Worm (Caenorhabditis elegans) whole organism, late embryonic: ENCODE results near the gene clec-186.
"Not testable (repeated sequence)": the region's sequence is repeated elsewhere in the genome, so short reads cannot be mapped to it uniquely, and the experiment has no call there.

Source experiments
- C08G9.2 ChIP-seq: sonication (generic microtip); optimal IDR thresholded peaks from 2 replicates; lab custom pipeline; 2016; ENCODE audit warnings: mild to moderate bottlenecking, missing genetic modification characterization, moderate library complexity, missing compliant biosample characterization
- C38D4.7 ChIP-seq: fragments of 200-800 bp; sonication (Bioruptor generic); optimal IDR thresholded peaks from 2 replicates; lab custom pipeline; 2018; ENCODE audit warnings: mild to moderate bottlenecking, missing genetic modification characterization, moderate library complexity, missing compliant biosample characterization
- F13H6.1 ChIP-seq: sonication (generic microtip); optimal IDR thresholded peaks from 2 replicates; lab custom pipeline; 2016; ENCODE audit warnings: missing genetic modification characterization, missing compliant biosample characterization
- K09A11.1 ChIP-seq: sonication (generic microtip); optimal IDR thresholded peaks from 2 replicates; lab custom pipeline; 2017; ENCODE audit warnings: antibody characterized with exemption, mild to moderate bottlenecking, missing genetic modification characterization, missing compliant biosample characterization; ENCODE audit not compliant: insufficient read depth
- ama-1 ChIP-seq: fragments of 150-350 bp; optimal IDR thresholded peaks from 2 replicates; lab custom pipeline; 2014
- ceh-14 ChIP-seq: sonication (generic microtip); optimal IDR thresholded peaks from 2 replicates; lab custom pipeline; 2016; ENCODE audit warnings: missing genotype, missing genetic modification characterization, missing compliant biosample characterization
- ceh-19 ChIP-seq: fragments of 200-800 bp; sonication (Bioruptor generic); optimal IDR thresholded peaks from 2 replicates; lab custom pipeline; 2018; ENCODE audit warnings: mild to moderate bottlenecking, missing genetic modification characterization, missing compliant biosample characterization
- ceh-22 ChIP-seq: sonication (generic microtip); optimal IDR thresholded peaks from 2 replicates; lab custom pipeline; 2017; ENCODE audit warnings: missing biosample characterization, missing genetic modification characterization
- ceh-34 ChIP-seq: sonication (generic microtip); optimal IDR thresholded peaks from 2 replicates; lab custom pipeline; 2016; ENCODE audit warnings: mild to moderate bottlenecking, missing genetic modification characterization, missing compliant biosample characterization
- ceh-45 ChIP-seq: fragments of 200-800 bp; sonication (Bioruptor generic); IDR thresholded peaks from 2 replicates; pipeline ENCODE4 v1.3.6; 2022; ENCODE audit warnings: missing genetic modification reagents, missing genetic modification characterization, missing compliant biosample characterization
- ceh-48 ChIP-seq: sonication (generic microtip); optimal IDR thresholded peaks from 2 replicates; lab custom pipeline; 2016; ENCODE audit warnings: missing genetic modification characterization, inconsistent platforms, missing compliant biosample characterization
- ceh-9 ChIP-seq: sonication (generic microtip); optimal IDR thresholded peaks from 2 replicates; lab custom pipeline; 2016; ENCODE audit warnings: mild to moderate bottlenecking, missing genetic modification characterization, inconsistent platforms, missing compliant biosample characterization
- che-1 ChIP-seq: sonication (generic microtip); optimal IDR thresholded peaks from 2 replicates; lab custom pipeline; 2016; ENCODE audit warnings: mild to moderate bottlenecking, missing genetic modification characterization, missing compliant biosample characterization
- elt-2 ChIP-seq: sonication (generic microtip); optimal IDR thresholded peaks from 2 replicates; lab custom pipeline; 2016; ENCODE audit warnings: missing genetic modification reagents, missing genetic modification characterization, missing compliant biosample characterization
- eyg-1 ChIP-seq: sonication (generic microtip); optimal IDR thresholded peaks from 2 replicates; lab custom pipeline; 2016; ENCODE audit warnings: missing genotype, missing genetic modification characterization, missing compliant biosample characterization
- fax-1 ChIP-seq: sonication (generic microtip); optimal IDR thresholded peaks from 2 replicates; lab custom pipeline; 2016; ENCODE audit warnings: missing genotype, missing genetic modification characterization, missing compliant biosample characterization
- gmeb-2 ChIP-seq: sonication (generic microtip); optimal IDR thresholded peaks from 2 replicates; lab custom pipeline; 2016; ENCODE audit warnings: missing genetic modification characterization, inconsistent platforms, missing compliant biosample characterization
- hlh-30 ChIP-seq: sonication (generic microtip); optimal IDR thresholded peaks from 2 replicates; lab custom pipeline; 2017; ENCODE audit warnings: antibody characterized with exemption, missing genetic modification characterization, missing compliant biosample characterization; ENCODE audit not compliant: insufficient read depth
- hlh-6 ChIP-seq: sonication (generic microtip); optimal IDR thresholded peaks from 2 replicates; lab custom pipeline; 2016; ENCODE audit warnings: missing genotype, missing genetic modification characterization, missing compliant biosample characterization
- lim-6 ChIP-seq: sonication (generic microtip); optimal IDR thresholded peaks from 2 replicates; lab custom pipeline; 2016; ENCODE audit warnings: missing genetic modification characterization, missing compliant biosample characterization
- lin-11 ChIP-seq: fragments of 200-800 bp; sonication (Bioruptor generic); optimal IDR thresholded peaks from 2 replicates; lab custom pipeline; 2018; ENCODE audit warnings: mild to moderate bottlenecking, missing genetic modification characterization, missing compliant biosample characterization
- mec-3 ChIP-seq: sonication (generic microtip); optimal IDR thresholded peaks from 2 replicates; lab custom pipeline; 2016; ENCODE audit warnings: borderline replicate concordance, missing genetic modification characterization, missing compliant biosample characterization
- nfya-1 ChIP-seq: sonication (generic microtip); optimal IDR thresholded peaks from 2 replicates; lab custom pipeline; 2017; ENCODE audit warnings: missing genetic modification characterization, mild to moderate bottlenecking, missing compliant biosample characterization, antibody characterized with exemption, moderate library complexity
- nhr-11 ChIP-seq: fragments of 150-350 bp; optimal IDR thresholded peaks from 2 replicates; lab custom pipeline; 2014; ENCODE audit warnings: missing biosample characterization, missing genetic modification characterization
- pat-9 ChIP-seq: fragments of 200-800 bp; sonication (Bioruptor generic); optimal IDR thresholded peaks from 2 replicates; lab custom pipeline; 2018; ENCODE audit warnings: mild to moderate bottlenecking, missing genetic modification characterization, moderate library complexity, missing compliant biosample characterization
- pax-1 ChIP-seq: fragments of 150-350 bp; optimal IDR thresholded peaks from 2 replicates; lab custom pipeline; 2014; ENCODE audit warnings: missing biosample characterization, missing genetic modification characterization
- pha-2 ChIP-seq: sonication (generic microtip); optimal IDR thresholded peaks from 2 replicates; lab custom pipeline; 2017; ENCODE audit warnings: mild to moderate bottlenecking, missing genetic modification characterization, missing compliant biosample characterization
- pha-4 ChIP-seq: fragments of 150-350 bp; optimal IDR thresholded peaks from 2 replicates; lab custom pipeline; 2018; ENCODE audit warnings: missing biosample characterization, missing genetic modification reagents, missing genetic modification characterization
- pros-1 ChIP-seq: fragments of 150-350 bp; optimal IDR thresholded peaks from 2 replicates; lab custom pipeline; 2014; ENCODE audit warnings: missing biosample characterization, missing genetic modification reagents, missing genetic modification characterization
- rnt-1 ChIP-seq: sonication (generic microtip); optimal IDR thresholded peaks from 2 replicates; lab custom pipeline; 2016; ENCODE audit warnings: missing genetic modification characterization, missing compliant biosample characterization
- sox-2 ChIP-seq: fragments of 200-800 bp; sonication (Bioruptor generic); IDR thresholded peaks from 2 replicates; pipeline ENCODE4 v1.3.6; 2022; ENCODE audit warnings: missing genetic modification reagents, missing genetic modification characterization, missing compliant biosample characterization
- tbx-2 ChIP-seq: sonication (generic microtip); optimal IDR thresholded peaks from 2 replicates; lab custom pipeline; 2016; ENCODE audit warnings: missing genetic modification characterization, missing compliant biosample characterization
- ttx-3 ChIP-seq: sonication (generic microtip); optimal IDR thresholded peaks from 2 replicates; lab custom pipeline; 2016; ENCODE audit warnings: missing genetic modification reagents, missing genetic modification characterization, missing compliant biosample characterization
- unc-86 ChIP-seq: sonication (generic microtip); optimal IDR thresholded peaks from 2 replicates; lab custom pipeline; 2016; ENCODE audit warnings: missing genetic modification characterization, missing compliant biosample characterization
- ztf-16 ChIP-seq: sonication (generic microtip); optimal IDR thresholded peaks from 2 replicates; lab custom pipeline; 2017; ENCODE audit warnings: missing genetic modification characterization, missing compliant biosample characterization

clec-186 gene

DNA sequence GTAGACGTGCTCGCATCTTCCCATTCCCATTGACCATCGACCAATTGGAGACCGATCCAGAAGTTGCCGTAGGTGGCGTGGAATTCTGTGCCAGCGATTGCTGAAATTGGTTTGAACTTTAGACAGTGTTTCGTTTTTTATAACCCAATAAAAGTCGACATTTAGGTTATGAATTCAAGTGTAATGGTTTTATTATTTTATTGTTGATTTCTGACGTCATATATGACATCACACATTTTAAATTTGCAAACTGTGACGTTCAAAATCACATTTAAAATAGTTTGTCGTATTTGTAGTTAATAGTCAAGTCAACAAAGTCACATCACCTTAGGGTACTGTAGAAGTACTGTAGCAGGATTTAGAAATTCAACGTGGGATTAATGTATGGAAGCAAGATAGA is 4.4 kb downstream of the clec-186 start:
- TF ChIP-seq nhr-11 (tag; lab: Kevin White, UChicago), result no peak

DNA sequence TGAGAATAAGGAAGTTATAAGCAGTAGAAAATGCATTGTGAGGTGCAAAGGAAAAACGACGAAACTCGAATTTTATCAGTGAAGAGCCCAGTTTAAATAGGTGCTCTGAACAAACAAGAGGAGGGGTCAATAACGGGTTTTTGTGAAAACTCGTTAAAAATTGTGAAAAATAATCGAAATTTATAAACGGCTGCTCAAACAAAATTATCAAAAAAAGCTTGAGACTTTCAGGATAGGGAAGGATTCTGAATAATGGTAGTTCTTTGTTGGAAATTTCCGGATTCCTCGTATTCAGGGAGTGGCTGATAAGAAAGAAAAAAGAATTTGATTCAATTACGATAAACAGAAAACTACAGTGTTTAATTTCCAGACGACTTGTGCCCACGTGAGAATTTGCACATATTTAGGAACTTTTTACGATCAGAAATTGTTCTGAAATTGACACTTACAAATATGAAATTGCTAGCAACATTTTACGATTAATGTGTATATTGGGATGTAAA is 5.6 kb downstream of the clec-186 start, which contains the start of gene clec-187:
Gene clec-187, minus strand, starts transcription at position 51 of the 503 bp plus-strand sequence.
- TF ChIP-seq eyg-1 (tag; lab: Kevin White, UChicago), result no peak
- TF ChIP-seq, all 69 proteins: peak for 0

- TF ChIP-seq ceh-22 (tag; lab: Kevin White, UChicago); ceh-19 (GFP tag; lab: Kevin White, UChicago); unc-86: not testable (repeated sequence)
Measured at ce11 chrIV:12875260-12875659, 9.4 kb downstream of the clec-186 start, which contains the start of gene ZK896.1. ZK896.1 (minus strand) TSS chrIV:12875360.

- TF ChIP-seq F13H6.1 (tag; lab: Kevin White, UChicago) (no peak), C08G9.2 (tag; lab: Kevin White, UChicago) (no peak), lim-6 (tag; lab: Kevin White, UChicago) (no peak), gmeb-2 (no peak), K09A11.1 (tag; lab: Kevin White, UChicago) (no peak), ceh-14 (tag; lab: Kevin White, UChicago) (no peak), sox-2 (GFP tag; lab: Robert Waterston, UW) (no peak), ceh-48 (no peak), hlh-6 (tag; lab: Kevin White, UChicago) (no peak), mec-3 (tag; lab: Kevin White, UChicago) (no peak), hlh-30 (no peak), fax-1 (no peak)
Measured at ce11 chrIV:12876558-12876957, 10.6 kb downstream of the clec-186 start.

ce11 chrIV:12879557-12879956 is 13.6 kb downstream of the clec-186 start, which contains the start of gene ZK896.5:
ZK896.5 (minus strand) TSS chrIV:12879645.
- TF ChIP-seq elt-2 (tag; lab: Kevin White, UChicago) (peak; percentile 3), ceh-34 (tag; lab: Kevin White, UChicago) (no peak)

ce11 chrIV:12883190-12883589 is 17.3 kb downstream of the clec-186 start, which contains the start of gene ZK896.4:
ZK896.4 (minus strand) TSS chrIV:12883290.
- TF ChIP-seq nfya-1, result no peak
- no peak for TF ChIP-seq lin-11 (tag; lab: Kevin White, UChicago)
- TF ChIP-seq ceh-45 (GFP tag; lab: Robert Waterston, UW), result no peak
- TF ChIP-seq rnt-1 (tag; lab: Kevin White, UChicago), result no peak
- TF ChIP-seq pros-1 (tag; lab: Kevin White, UChicago), result no peak
- no peak for TF ChIP-seq ttx-3 (tag; lab: Kevin White, UChicago)
- no peak for TF ChIP-seq tbx-2
- TF ChIP-seq ztf-16, result no peak
- no peak for TF ChIP-seq ceh-9
- no peak for TF ChIP-seq pha-4 (tag; lab: Kevin White, UChicago)
- TF ChIP-seq ama-1 (lab: Kevin White, UChicago), result no peak
- no peak for TF ChIP-seq che-1 (tag; lab: Kevin White, UChicago)
- TF ChIP-seq pax-1, result no peak
- TF ChIP-seq C38D4.7, result no peak
- no peak for TF ChIP-seq pat-9 (tag; lab: Kevin White, UChicago)
- TF ChIP-seq pha-2 (tag; lab: Kevin White, UChicago), result no peak
